Fruit fly (Drosophila melanogaster) whole organism, prepupa: Measurements from ENCODE around the gene Ir94e.

Experiments used
- CG6276 ChIP-seq: fragments of 200-800 bp; sonication (Bioruptor generic); optimal IDR thresholded peaks from 2 replicates; lab custom pipeline; 2017; ENCODE audit warnings: missing biosample characterization, mild to moderate bottlenecking, missing genetic modification characterization
- Ets96B ChIP-seq: fragments of 200-800 bp; optimal IDR thresholded peaks from 2 replicates; lab custom pipeline; 2019; ENCODE audit warnings: missing biosample characterization, mild to moderate bottlenecking, missing genetic modification characterization, moderate library complexity
- Sox102F ChIP-seq: fragments of 200-800 bp; sonication (Bioruptor generic); optimal IDR thresholded peaks from 2 replicates; lab custom pipeline; 2016; ENCODE audit warnings: missing biosample characterization, mild to moderate bottlenecking, missing genetic modification characterization

Ir94e gene

dm6 chr3R:23445249-23445916, 40.1 kb downstream of the Ir94e start (continued):
- TF ChIP-seq CG6276 = peak; percentile 2
- no peak for TF ChIP-seq Sox102F (GFP tag; lab: Kevin White, UChicago)
- TF ChIP-seq, all 60 proteins: peak for 10

- no peak for TF ChIP-seq Ets96B (tag; lab: Kevin White, UChicago)
Observed at dm6 chr3R:23455866-23456265, 50.6 kb downstream of the Ir94e start.
